Worm (Caenorhabditis elegans): ENCODE data around the gene F25D1.3.
A peak's percentile ranks its signal among the peaks of the same experiment; 100 is the strongest.

DNA sequence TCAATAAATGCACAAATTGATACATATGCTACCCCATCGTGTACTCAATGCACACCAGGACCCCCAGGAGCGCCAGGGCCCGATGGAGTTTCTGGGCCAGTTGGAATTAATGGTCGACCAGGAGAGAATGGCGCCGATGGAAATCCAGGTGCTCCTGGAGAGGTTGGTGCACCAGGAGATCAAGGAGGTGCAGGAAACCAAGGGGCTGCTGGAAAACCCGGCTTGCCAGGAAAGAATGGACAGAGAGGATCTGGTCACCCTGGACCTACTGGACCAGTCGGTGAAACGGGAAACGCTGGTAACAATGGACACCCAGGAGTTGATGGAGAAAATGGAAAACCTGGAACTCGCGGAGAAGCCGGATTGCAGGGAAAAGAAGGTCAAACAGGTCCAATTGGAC, 33.1 kb downstream of the F25D1.3 start:
- TF ChIP-seq ceh-82 (tag; optimal IDR thresholded peaks at IDR 0.05) (no peak), F26F4.8 (GFP tag; conservative IDR thresholded peaks at IDR 0.05) (no peak), dpl-1 (GFP tag; optimal IDR thresholded peaks at IDR 0.05) (no peak), lin-38 (GFP tag; IDR thresholded peaks at IDR 0.05) (no peak), unc-62 (GFP tag; optimal IDR thresholded peaks at IDR 0.05 in 1 of 2) (peak in 1 of 2 experiments; percentile 73), unc-62 (tag; optimal IDR thresholded peaks at IDR 0.05) (no peak), lin-39 (tag; optimal IDR thresholded peaks at IDR 0.05) (no peak), pha-4 (GFP tag; IDR thresholded peaks at IDR 0.05) (no peak), pha-4 (tag; optimal IDR thresholded peaks at IDR 0.05) (no peak), tra-1 (GFP tag; IDR thresholded peaks at IDR 0.05) (no peak), spr-3 (GFP tag; optimal IDR thresholded peaks at IDR 0.05) (no peak)

Measured in whole organism, L4 larva.